Fruit fly (Drosophila melanogaster) whole organism, adult: ENCODE results near the gene CycK.

Experiments
- CG11617 ChIP-seq: fragments of 200-800 bp; sonication (Bioruptor generic); optimal IDR thresholded peaks from 2 replicates; lab custom pipeline; 2017; ENCODE audit warnings: mild to moderate bottlenecking, missing biosample characterization, missing genetic modification reagents, missing genetic modification characterization
- CG12768 ChIP-seq: fragments of 200-800 bp; sonication (Bioruptor generic); optimal IDR thresholded peaks from 2 replicates; lab custom pipeline; 2017; ENCODE audit warnings: missing biosample characterization, missing genetic modification characterization, mild to moderate bottlenecking, moderate library complexity, missing genetic modification reagents
- CG14711 ChIP-seq: fragments of 200-800 bp; sonication (Bioruptor generic); optimal IDR thresholded peaks from 2 replicates; lab custom pipeline; 2018; ENCODE audit warnings: missing biosample characterization, mild to moderate bottlenecking, missing genetic modification characterization, moderate library complexity
- CG1620 ChIP-seq: fragments of 200-800 bp; sonication (Bioruptor generic); optimal IDR thresholded peaks from 2 replicates; lab custom pipeline; 2016; ENCODE audit warnings: missing biosample characterization, missing genetic modification characterization
- CG33017 ChIP-seq: fragments of 200-800 bp; sonication (Bioruptor generic); optimal IDR thresholded peaks from 2 replicates; lab custom pipeline; 2018; ENCODE audit warnings: missing biosample characterization, mild to moderate bottlenecking, missing genetic modification characterization, moderate library complexity
- CG5204 ChIP-seq: fragments of 200-800 bp; sonication (Bioruptor generic); optimal IDR thresholded peaks from 2 replicates; lab custom pipeline; 2016; ENCODE audit warnings: missing biosample characterization, missing genetic modification characterization
- CG7045 ChIP-seq: fragments of 200-800 bp; sonication (Bioruptor generic); optimal IDR thresholded peaks from 2 replicates; lab custom pipeline; 2017; ENCODE audit warnings: missing biosample characterization, mild to moderate bottlenecking, missing genetic modification characterization
- CG7101 ChIP-seq: fragments of 200-800 bp; sonication (Bioruptor generic); optimal IDR thresholded peaks from 2 replicates; lab custom pipeline; 2018; ENCODE audit warnings: missing biosample characterization, mild to moderate bottlenecking, missing genetic modification characterization, moderate library complexity
- Clk ChIP-seq: fragments of 200-800 bp; sonication (Bioruptor generic); optimal IDR thresholded peaks from 2 replicates; lab custom pipeline; 2017; ENCODE audit warnings: missing biosample characterization, missing genetic modification characterization
- Crg-1 ChIP-seq: fragments of 200-800 bp; sonication (Bioruptor generic); optimal IDR thresholded peaks from 2 replicates; lab custom pipeline; 2016; ENCODE audit warnings: missing biosample characterization, missing genetic modification characterization
- Hr96 ChIP-seq: fragments of 200-800 bp; sonication (Bioruptor generic); optimal IDR thresholded peaks from 2 replicates; lab custom pipeline; 2016; ENCODE audit warnings: missing biosample characterization, missing genetic modification characterization
- Mnt ChIP-seq: fragments of 200-800 bp; sonication (Bioruptor generic); optimal IDR thresholded peaks from 2 replicates; lab custom pipeline; 2016; ENCODE audit warnings: missing biosample characterization, mild to moderate bottlenecking, missing genetic modification characterization
- bab1 ChIP-seq: fragments of 200-800 bp; sonication (Bioruptor generic); optimal IDR thresholded peaks from 3 replicates; lab custom pipeline; 2019; ENCODE audit warnings: missing biosample characterization, mild to moderate bottlenecking, missing genetic modification characterization, moderate library complexity
- cic ChIP-seq: fragments of 200-800 bp; sonication (Bioruptor generic); optimal IDR thresholded peaks from 2 replicates; lab custom pipeline; 2017; ENCODE audit warnings: missing biosample characterization, mild to moderate bottlenecking, missing genetic modification characterization, moderate library complexity
- cnc ChIP-seq, 2 experiments: fragments of >200 bp; optimal IDR thresholded peaks; 2 replicates each; lab custom pipeline; 2017
- kay ChIP-seq: fragments of 200-800 bp; sonication (Bioruptor generic); peaks from one replicate; lab custom pipeline; 2016; ENCODE audit warnings: missing biosample characterization, missing genetic modification characterization, borderline replicate concordance
- ovo ChIP-seq: fragments of 200-800 bp; sonication (Bioruptor generic); optimal IDR thresholded peaks from 2 replicates; lab custom pipeline; 2016; ENCODE audit warnings: missing biosample characterization, missing genetic modification characterization
- pad ChIP-seq: fragments of 200-800 bp; sonication (Bioruptor generic); optimal IDR thresholded peaks from 3 replicates; lab custom pipeline; 2017; ENCODE audit warnings: missing biosample characterization, missing genetic modification characterization, mild to moderate bottlenecking, moderate library complexity, missing genetic modification reagents
- tj ChIP-seq: fragments of 200-800 bp; sonication (Bioruptor generic); optimal IDR thresholded peaks from 3 replicates; lab custom pipeline; 2017; ENCODE audit warnings: missing biosample characterization, mild to moderate bottlenecking, missing genetic modification characterization, moderate library complexity
- toe ChIP-seq: fragments of 200-800 bp; sonication (Bioruptor generic); optimal IDR thresholded peaks from 2 replicates; lab custom pipeline; 2016; ENCODE audit warnings: missing biosample characterization, missing genetic modification characterization

Gene CycK

dm6 chr2L:22142696-22143176 is 12.8 kb upstream of the CycK start:
- no peak for TF ChIP-seq CG33017 (tag; lab: Kevin White, UChicago)
- TF ChIP-seq CG14711 (tag; lab: Kevin White, UChicago) = no peak
- no peak for TF ChIP-seq kay (GFP tag; lab: Kevin White, UChicago)
- no peak for TF ChIP-seq Crg-1 (GFP tag; lab: Kevin White, UChicago)
- no peak for TF ChIP-seq cic (GFP tag; lab: Kevin White, UChicago)
- no peak for TF ChIP-seq tj (GFP tag; lab: Kevin White, UChicago)
- TF ChIP-seq Clk (GFP tag; lab: Kevin White, UChicago) = no peak
- no peak for TF ChIP-seq CG7045 (GFP tag; lab: Kevin White, UChicago)
- TF ChIP-seq CG12768 (GFP tag; lab: Kevin White, UChicago) = no peak
- TF ChIP-seq pad (GFP tag; lab: Kevin White, UChicago) = no peak
- no peak for TF ChIP-seq CG11617 (GFP tag; lab: Kevin White, UChicago)
- TF ChIP-seq CG7101 (tag; lab: Kevin White, UChicago) = no peak
- TF ChIP-seq Hr96 (GFP tag; lab: Kevin White, UChicago) = no peak
- no peak for TF ChIP-seq ovo (GFP tag; lab: Kevin White, UChicago)
- no peak for TF ChIP-seq cnc (optimal IDR thresholded peaks at IDR 0.05; lab: Kevin White, UChicago)
- TF ChIP-seq toe (GFP tag; lab: Kevin White, UChicago) = no peak
- no peak for TF ChIP-seq bab1 (GFP tag; lab: Kevin White, UChicago)
- no peak for TF ChIP-seq CG1620 (GFP tag; lab: Kevin White, UChicago)
- no peak for TF ChIP-seq Mnt

dm6 chr2L:22139960-22140359 is 10.0 kb upstream of the CycK start:
- TF ChIP-seq CG7045 (GFP tag; lab: Kevin White, UChicago) (no peak), Mnt (peak; percentile 30)

dm6 chr2L:22139354-22139753 is 9.4 kb upstream of the CycK start:
- TF ChIP-seq Hr96 (GFP tag; lab: Kevin White, UChicago) = no peak
- peak; percentile 40 for TF ChIP-seq Mnt

dm6 chr2L:22134091-22134730 is 4.3 kb upstream of the CycK start:
- TF ChIP-seq bab1 (GFP tag; lab: Kevin White, UChicago) = no peak
- TF ChIP-seq Crg-1 (GFP tag; lab: Kevin White, UChicago) = no peak
- TF ChIP-seq CG7101 (tag; lab: Kevin White, UChicago) = no peak
- no peak for TF ChIP-seq Hr96 (GFP tag; lab: Kevin White, UChicago)
- TF ChIP-seq kay (GFP tag; lab: Kevin White, UChicago) = no peak
- no peak for TF ChIP-seq cnc (optimal IDR thresholded peaks at IDR 0.05; lab: Kevin White, UChicago)
- no peak for TF ChIP-seq ovo (GFP tag; lab: Kevin White, UChicago)
- TF ChIP-seq CG7045 (GFP tag; lab: Kevin White, UChicago) = no peak
- TF ChIP-seq CG11617 (GFP tag; lab: Kevin White, UChicago) = no peak
- no peak for TF ChIP-seq Mnt
- TF ChIP-seq tj (GFP tag; lab: Kevin White, UChicago) = peak; percentile 2
- peak; percentile 31 for TF ChIP-seq cic (GFP tag; lab: Kevin White, UChicago)
- peak; percentile 75 for TF ChIP-seq pad (GFP tag; lab: Kevin White, UChicago)
- no peak for TF ChIP-seq toe (GFP tag; lab: Kevin White, UChicago)
- no peak for TF ChIP-seq CG5204 (GFP tag; lab: Kevin White, UChicago)
- no peak for TF ChIP-seq CG12768 (GFP tag; lab: Kevin White, UChicago)

dm6 chr2L:22132984-22133383 is 3.0 kb upstream of the CycK start:
- TF ChIP-seq tj (GFP tag; lab: Kevin White, UChicago) = no peak
- TF ChIP-seq CG1620 (GFP tag; lab: Kevin White, UChicago) = no peak
- no peak for TF ChIP-seq cnc (optimal IDR thresholded peaks at IDR 0.05; lab: Kevin White, UChicago)
- TF ChIP-seq CG33017 (tag; lab: Kevin White, UChicago) = no peak
- no peak for TF ChIP-seq CG7101 (tag; lab: Kevin White, UChicago)
- TF ChIP-seq CG7045 (GFP tag; lab: Kevin White, UChicago) = no peak
- no peak for TF ChIP-seq Hr96 (GFP tag; lab: Kevin White, UChicago)
- TF ChIP-seq toe (GFP tag; lab: Kevin White, UChicago) = no peak
- TF ChIP-seq CG5204 (GFP tag; lab: Kevin White, UChicago) = no peak
- TF ChIP-seq CG14711 (tag; lab: Kevin White, UChicago) = no peak
- no peak for TF ChIP-seq ovo (GFP tag; lab: Kevin White, UChicago)
- no peak for TF ChIP-seq Mnt

DNA sequence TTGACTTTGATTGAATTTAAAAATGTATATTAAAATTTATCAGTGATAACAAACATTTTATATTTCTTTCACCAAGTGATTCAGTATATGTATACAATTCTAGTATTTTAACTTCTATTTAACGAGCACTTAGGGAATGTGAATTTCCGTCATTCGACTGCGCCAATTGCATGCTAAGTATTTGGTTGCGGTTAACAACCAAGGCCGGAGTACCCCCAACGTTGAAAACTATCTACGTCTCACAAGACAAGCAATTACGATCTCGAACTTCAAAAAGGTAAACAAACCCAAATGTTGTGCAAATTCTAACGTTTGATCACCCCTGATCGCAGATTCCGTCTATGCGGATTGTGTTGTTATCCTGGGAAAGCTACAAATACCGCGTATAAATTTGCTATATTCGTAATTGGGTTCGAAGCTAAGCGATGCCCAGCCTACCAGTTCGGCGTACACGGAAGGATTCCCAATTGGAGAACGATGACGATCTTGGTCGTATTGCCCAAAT is 1.3 kb upstream of the CycK start, which contains the start of gene CG42748:
Gene CG42748 (plus strand): TSS at position 51 of the 505 bp plus-strand sequence.
- TF ChIP-seq CG1620 (GFP tag; lab: Kevin White, UChicago) = peak; percentile 35
- peak; percentile 10 for TF ChIP-seq Mnt
- no peak for TF ChIP-seq CG14711 (tag; lab: Kevin White, UChicago)
- peak; percentile 4 for TF ChIP-seq CG7101 (tag; lab: Kevin White, UChicago)
- TF ChIP-seq bab1 (GFP tag; lab: Kevin White, UChicago) = peak; percentile 25
- TF ChIP-seq CG33017 (tag; lab: Kevin White, UChicago) = no peak
- TF ChIP-seq pad (GFP tag; lab: Kevin White, UChicago) = no peak
- peak; percentile 13 for TF ChIP-seq kay (GFP tag; lab: Kevin White, UChicago)
- peak; percentile 26 for TF ChIP-seq CG5204 (GFP tag; lab: Kevin White, UChicago)
